Fruit fly (Drosophila melanogaster) whole organism, pupa: Measurements from ENCODE around the gene REPTOR.

Experiments
- CG13204 ChIP-seq: fragments of 200-800 bp; sonication (Bioruptor generic); optimal IDR thresholded peaks from 2 replicates; lab custom pipeline; 2018; ENCODE audit warnings: missing biosample characterization, mild to moderate bottlenecking, missing genetic modification characterization, moderate library complexity
- CG32121 ChIP-seq: fragments of 200-800 bp; sonication (Bioruptor generic); IDR thresholded peaks from 2 replicates; pipeline ENCODE4 v1.3.6; 2022; ENCODE audit warnings: missing biosample characterization, missing genetic modification characterization
- Pif1B ChIP-seq: fragments of 200-800 bp; sonication (Bioruptor generic); optimal IDR thresholded peaks from 3 replicates; lab custom pipeline; 2016; ENCODE audit warnings: missing biosample characterization, missing genetic modification characterization

DNA sequence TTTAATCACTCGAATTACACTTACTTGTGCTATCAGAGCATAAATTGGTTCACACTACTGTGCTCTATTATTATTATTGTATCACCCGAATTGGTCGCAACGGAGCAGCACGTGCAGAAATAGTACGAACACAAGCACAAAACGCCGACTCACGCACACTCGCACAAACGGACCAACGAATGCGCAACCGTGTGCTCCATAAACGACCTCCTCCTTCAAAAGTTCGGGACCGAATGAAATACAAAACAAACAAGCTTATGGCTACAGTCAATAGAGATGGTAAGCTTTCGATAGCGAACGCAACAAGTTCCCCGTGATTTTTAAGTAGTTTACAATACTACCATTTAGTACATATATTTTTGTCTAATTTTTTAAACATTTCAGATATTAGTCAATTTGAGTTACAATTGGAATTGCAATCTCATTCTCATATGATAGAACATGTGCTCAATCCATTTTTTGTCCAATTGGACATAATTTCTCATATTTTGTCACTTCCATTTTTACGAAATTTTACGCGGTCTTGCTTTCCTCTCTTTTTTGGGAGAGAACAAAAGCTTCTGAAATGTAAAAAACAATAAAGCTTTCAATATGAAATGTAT, 38.9 kb downstream of the REPTOR start, which contains the start of gene Cftr:
- peak; percentile 64 for TF ChIP-seq CG32121 (GFP tag; lab: Robert Waterston, UW)
- no peak for TF ChIP-seq CG13204 (GFP tag; lab: Kevin White, UChicago)
- TF ChIP-seq Pif1B (GFP tag; lab: Kevin White, UChicago): peak; percentile 51
